Worm (Caenorhabditis elegans): ENCODE data around the gene clec-228.

ce11 chrV:15290995-15291394, 48.3 kb downstream of the clec-228 start, which contains the start of gene cyp-34A2:
- TF ChIP-seq F33H1.4 (GFP tag; IDR thresholded peaks at IDR 0.05) (no peak), D2030.7 (GFP tag; IDR thresholded peaks at IDR 0.05) (no peak), egrh-3 (GFP tag; IDR thresholded peaks at IDR 0.05) (no peak), sdz-38 (tag; optimal IDR thresholded peaks at IDR 0.05) (no peak), lin-35 (GFP tag; optimal IDR thresholded peaks at IDR 0.05) (no peak), unc-62 (GFP tag; optimal IDR thresholded peaks at IDR 0.05) (no peak), F22D6.2 (tag; optimal IDR thresholded peaks at IDR 0.05) (no peak), ceh-100 (GFP tag; IDR thresholded peaks at IDR 0.05) (no peak), T07F8.4 (tag; optimal IDR thresholded peaks at IDR 0.05) (no peak), mxl-1 (tag; optimal IDR thresholded peaks at IDR 0.05) (no peak), ztf-18 (tag; optimal IDR thresholded peaks at IDR 0.05) (no peak), snpc-4 (GFP tag; optimal IDR thresholded peaks at IDR 0.05) (no peak), snpc-4 (tag; optimal IDR thresholded peaks at IDR 0.05) (no peak)
